Worm (Caenorhabditis elegans): ENCODE data around the gene T22G5.3.

The T22G5.3 gene

ce11 chrV:13923851-13924250 lies 43.1 kb downstream of the T22G5.3 start, which contains the start of gene srxa-11:
Gene srxa-11 (plus strand): TSS chrV:13924151.
- TF ChIP-seq nhr-237 (tag; optimal IDR thresholded peaks at IDR 0.05) (no peak), eor-1 (tag; optimal IDR thresholded peaks at IDR 0.05) (no peak), lsy-12 (tag; optimal IDR thresholded peaks at IDR 0.05) (no peak), R02D3.7 (tag; optimal IDR thresholded peaks at IDR 0.05) (no peak), daf-12 (tag; optimal IDR thresholded peaks at IDR 0.05) (no peak), ama-1 (optimal IDR thresholded peaks at IDR 0.05) (no peak), jun-1 (tag; optimal IDR thresholded peaks at IDR 0.05) (no peak), nhr-28 (tag; optimal IDR thresholded peaks at IDR 0.05) (no peak), ceh-28 (tag; optimal IDR thresholded peaks at IDR 0.05) (no peak), sea-2 (GFP tag; optimal IDR thresholded peaks at IDR 0.05) (no peak), mml-1 (tag; optimal IDR thresholded peaks at IDR 0.05) (no peak), lin-15B (tag; optimal IDR thresholded peaks at IDR 0.05) (no peak)

- TF ChIP-seq elt-3 (tag; optimal IDR thresholded peaks at IDR 0.05) (no peak), ceh-9 (tag; optimal IDR thresholded peaks at IDR 0.05) (no peak), eor-1 (tag; optimal IDR thresholded peaks at IDR 0.05) (no peak), hmg-11 (tag; optimal IDR thresholded peaks at IDR 0.05) (no peak), zag-1 (tag; optimal IDR thresholded peaks at IDR 0.05) (no peak), egl-27 (tag; optimal IDR thresholded peaks at IDR 0.05) (no peak), nhr-43 (tag; optimal IDR thresholded peaks at IDR 0.05; ENCODE audit: poor library complexity, severe bottlenecking) (no peak), fkh-2 (tag; optimal IDR thresholded peaks at IDR 0.05) (no peak), daf-12 (tag; optimal IDR thresholded peaks at IDR 0.05) (no peak), aly-2 (tag; optimal IDR thresholded peaks at IDR 0.05) (no peak), nhr-28 (tag; optimal IDR thresholded peaks at IDR 0.05) (no peak), pha-4 (tag; optimal IDR thresholded peaks at IDR 0.05) (no peak)
Measured at ce11 chrV:13926398-13926797, 45.7 kb downstream of the T22G5.3 start, which contains the start of gene srxa-12. Gene srxa-12 (plus strand): TSS chrV:13926698.

- no peak for TF ChIP-seq mdl-1 (tag; optimal IDR thresholded peaks at IDR 0.05)
- no peak for TF ChIP-seq sea-2 (GFP tag; optimal IDR thresholded peaks at IDR 0.05)
- TF ChIP-seq nhr-23 (tag; optimal IDR thresholded peaks at IDR 0.05) = no peak
- no peak for TF ChIP-seq mml-1 (tag; optimal IDR thresholded peaks at IDR 0.05)
- no peak for TF ChIP-seq elt-3 (tag; optimal IDR thresholded peaks at IDR 0.05)
Measured at ce11 chrV:13929503-13929902, 48.8 kb downstream of the T22G5.3 start, which contains the start of gene srxa-13. Gene srxa-13 (plus strand): TSS chrV:13929803.

ce11 chrV:13931225-13931624 lies 50.5 kb downstream of the T22G5.3 start, which contains the start of gene C06B3.16:
Gene C06B3.16 (plus strand): TSS chrV:13931525.
- TF ChIP-seq fkh-10 (GFP tag; optimal IDR thresholded peaks at IDR 0.05) = no peak
- TF ChIP-seq ztf-4 (tag; optimal IDR thresholded peaks at IDR 0.05) = no peak
- TF ChIP-seq elt-1 (tag; optimal IDR thresholded peaks at IDR 0.05) = no peak
- no peak for TF ChIP-seq ceh-9 (tag; optimal IDR thresholded peaks at IDR 0.05)

ce11 chrV:13931952-13932351 lies 51.2 kb downstream of the T22G5.3 start:
- TF ChIP-seq ztf-11 (tag; optimal IDR thresholded peaks at IDR 0.05) (no peak), nhr-43 (tag; optimal IDR thresholded peaks at IDR 0.05; ENCODE audit: poor library complexity, severe bottlenecking) (no peak), R02D3.7 (tag; optimal IDR thresholded peaks at IDR 0.05) (no peak)
